Worm (Caenorhabditis elegans): ENCODE data around the gene nphp-4.

DNA sequence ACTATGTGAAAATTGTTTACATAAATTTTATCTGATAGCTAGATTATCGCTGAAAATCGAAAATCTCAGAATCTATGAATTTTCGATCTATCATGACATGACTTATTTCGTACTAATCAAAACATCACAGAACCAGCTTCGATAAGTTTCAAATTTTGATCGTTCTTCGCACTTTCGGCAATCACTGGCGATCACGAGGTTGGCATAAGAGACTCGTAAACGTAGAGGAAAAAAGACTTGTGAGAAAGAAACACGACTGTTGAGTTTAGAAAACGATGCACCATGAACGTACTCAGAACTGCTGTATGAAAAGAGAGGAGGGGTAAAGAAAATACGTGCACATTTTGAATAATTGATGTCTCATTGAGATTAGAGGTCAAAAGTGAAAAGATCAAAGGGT is 19.6 kb downstream of the nphp-4 start:
- no peak for TF ChIP-seq fkh-10 (GFP tag; optimal IDR thresholded peaks at IDR 0.05)
- TF ChIP-seq dpl-1 (GFP tag; optimal IDR thresholded peaks at IDR 0.05), result peak; percentile 35
- TF ChIP-seq nhr-102 (tag; optimal IDR thresholded peaks at IDR 0.05), result peak; percentile 60
- TF ChIP-seq nhr-6 (tag; optimal IDR thresholded peaks at IDR 0.05), result peak; percentile 69
- TF ChIP-seq lir-3 (tag; optimal IDR thresholded peaks at IDR 0.05), result no peak
- no peak for TF ChIP-seq unc-39 (tag; optimal IDR thresholded peaks at IDR 0.05)
- no peak for TF ChIP-seq nhr-25 (tag; optimal IDR thresholded peaks at IDR 0.05; ENCODE audit: borderline replicate concordance, insufficient read depth)
- TF ChIP-seq pha-4 (GFP tag; IDR thresholded peaks at IDR 0.05), result no peak; the same call in 1 of the 2 replicates
- peak; percentile 54 for TF ChIP-seq pha-4 (tag; optimal IDR thresholded peaks at IDR 0.05)
- TF ChIP-seq nhr-237 (tag; optimal IDR thresholded peaks at IDR 0.05), result no peak
- TF ChIP-seq lin-15B (tag; optimal IDR thresholded peaks at IDR 0.05), result no peak
- TF ChIP-seq lin-13 (GFP tag; optimal IDR thresholded peaks at IDR 0.05), result peak; percentile 28
- TF ChIP-seq jun-1 (tag; optimal IDR thresholded peaks at IDR 0.05), result peak; percentile 20
- TF ChIP-seq spr-1 (tag; optimal IDR thresholded peaks at IDR 0.05), result peak; percentile 1
